Worm (Caenorhabditis elegans) whole organism, L3 larva: ENCODE results near the gene clec-55.

Experiments
- R02D3.7 ChIP-seq: fragments of 150-350 bp; optimal IDR thresholded peaks from 2 replicates; lab custom pipeline; 2014; ENCODE audit warnings: missing biosample characterization, missing genetic modification characterization
- ZK546.5 ChIP-seq: sonication (generic microtip); optimal IDR thresholded peaks from 2 replicates; lab custom pipeline; 2017; ENCODE audit warnings: missing biosample characterization, missing genetic modification characterization
- ceh-16 ChIP-seq: sonication (generic microtip); optimal IDR thresholded peaks from 2 replicates; lab custom pipeline; 2017; ENCODE audit warnings: missing biosample characterization, missing genetic modification characterization
- ceh-28 ChIP-seq: fragments of 150-350 bp; optimal IDR thresholded peaks from 2 replicates; lab custom pipeline; 2014; ENCODE audit warnings: missing biosample characterization, missing genetic modification reagents, missing genetic modification characterization
- ceh-82 ChIP-seq: fragments of 150-350 bp; optimal IDR thresholded peaks from 2 replicates; lab custom pipeline; 2014; ENCODE audit warnings: missing biosample characterization, missing genetic modification characterization
- ceh-9 ChIP-seq: sonication (generic microtip); optimal IDR thresholded peaks from 2 replicates; lab custom pipeline; 2018; ENCODE audit warnings: missing biosample characterization, missing genetic modification characterization
- daf-12 ChIP-seq: fragments of 150-350 bp; optimal IDR thresholded peaks from 2 replicates; lab custom pipeline; 2014; ENCODE audit warnings: missing biosample characterization, missing genetic modification reagents, missing genetic modification characterization
- egl-27 ChIP-seq: sonication (generic microtip); optimal IDR thresholded peaks from 4 replicates; lab custom pipeline; 2017; ENCODE audit warnings: missing biosample characterization, missing genetic modification reagents, missing genetic modification characterization
- egl-5 ChIP-seq: fragments of 150-350 bp; optimal IDR thresholded peaks from 2 replicates; lab custom pipeline; 2017; ENCODE audit warnings: missing biosample characterization, missing genetic modification reagents, missing genetic modification characterization, inconsistent platforms
- elt-1 ChIP-seq: fragments of 150-350 bp; optimal IDR thresholded peaks from 2 replicates; lab custom pipeline; 2014; ENCODE audit warnings: missing biosample characterization, missing genetic modification characterization
- elt-2 ChIP-seq: sonication (generic microtip); optimal IDR thresholded peaks from 2 replicates; lab custom pipeline; 2016; ENCODE audit warnings: missing genetic modification reagents, mild to moderate bottlenecking, missing genetic modification characterization, missing compliant biosample characterization
- eor-1 ChIP-seq, 2 experiments: fragments of 150-350 bp; optimal IDR thresholded peaks; 2 replicates each; lab custom pipeline; 2014 to 2018; ENCODE audit warnings: missing biosample characterization in 2 of 2, missing genetic modification characterization in 2 of 2
- fkh-2 ChIP-seq: fragments of 150-350 bp; optimal IDR thresholded peaks from 2 replicates; lab custom pipeline; 2014; ENCODE audit warnings: missing biosample characterization, missing genetic modification reagents, missing genetic modification characterization
- jun-1 ChIP-seq: fragments of 150-350 bp; optimal IDR thresholded peaks from 2 replicates; lab custom pipeline; 2014; ENCODE audit warnings: missing biosample characterization, missing genetic modification reagents, missing genetic modification characterization
- lin-15B ChIP-seq: fragments of 150-350 bp; optimal IDR thresholded peaks from 2 replicates; lab custom pipeline; 2014; ENCODE audit warnings: missing biosample characterization, missing genetic modification characterization
- lin-39 ChIP-seq: fragments of 150-350 bp; optimal IDR thresholded peaks from 2 replicates; lab custom pipeline; 2018; ENCODE audit warnings: missing biosample characterization, missing genetic modification reagents, missing genetic modification characterization
- lsy-12 ChIP-seq: sonication (generic microtip); optimal IDR thresholded peaks from 2 replicates; lab custom pipeline; 2016; ENCODE audit warnings: mild to moderate bottlenecking, missing genetic modification characterization, missing compliant biosample characterization
- mdl-1 ChIP-seq: fragments of 150-350 bp; optimal IDR thresholded peaks from 2 replicates; lab custom pipeline; 2014; ENCODE audit warnings: missing biosample characterization, missing genetic modification characterization
- mml-1 ChIP-seq: fragments of 150-350 bp; sonication (generic microtip); optimal IDR thresholded peaks from 3 replicates; lab custom pipeline; 2014; ENCODE audit warnings: missing biosample characterization, missing genetic modification characterization
- nfya-1 ChIP-seq: sonication (generic microtip); optimal IDR thresholded peaks from 2 replicates; lab custom pipeline; 2017; ENCODE audit warnings: missing genetic modification characterization, mild to moderate bottlenecking, missing compliant biosample characterization, antibody characterized with exemption, moderate library complexity; ENCODE audit not compliant: insufficient read depth
- nhr-12 ChIP-seq: fragments of 150-350 bp; optimal IDR thresholded peaks from 2 replicates; lab custom pipeline; 2014; ENCODE audit warnings: missing biosample characterization, missing genetic modification characterization
- nhr-23 ChIP-seq: fragments of 150-350 bp; optimal IDR thresholded peaks from 2 replicates; lab custom pipeline; 2014; ENCODE audit warnings: missing biosample characterization, missing genetic modification reagents, missing genetic modification characterization
- nhr-25 ChIP-seq: sonication (generic microtip); optimal IDR thresholded peaks from 2 replicates; lab custom pipeline; 2017; ENCODE audit warnings: missing biosample characterization, missing genetic modification characterization
- nhr-28 ChIP-seq: fragments of 150-350 bp; optimal IDR thresholded peaks from 2 replicates; lab custom pipeline; 2014; ENCODE audit warnings: missing biosample characterization, missing genetic modification characterization
- nhr-43 ChIP-seq: sonication (generic microtip); optimal IDR thresholded peaks from 2 replicates; lab custom pipeline; 2016; ENCODE audit warnings: mild to moderate bottlenecking, missing genetic modification characterization, missing compliant biosample characterization; ENCODE audit not compliant: poor library complexity, severe bottlenecking
- nhr-67 ChIP-seq: fragments of 150-350 bp; optimal IDR thresholded peaks from 2 replicates; lab custom pipeline; 2014; ENCODE audit warnings: missing biosample characterization, missing genetic modification characterization
- nhr-76 ChIP-seq: fragments of 150-350 bp; sonication (generic microtip); optimal IDR thresholded peaks from 5 replicates; lab custom pipeline; 2014; ENCODE audit warnings: missing biosample characterization, missing genetic modification characterization
- nhr-77 ChIP-seq: fragments of 150-350 bp; optimal IDR thresholded peaks from 2 replicates; lab custom pipeline; 2014; ENCODE audit warnings: missing biosample characterization, missing genetic modification characterization
- pha-4 ChIP-seq: fragments of 150-350 bp; optimal IDR thresholded peaks from 2 replicates; lab custom pipeline; 2014; ENCODE audit warnings: missing biosample characterization, missing genetic modification reagents, missing genetic modification characterization
- pqm-1 ChIP-seq: fragments of 150-350 bp; optimal IDR thresholded peaks from 2 replicates; lab custom pipeline; 2017; ENCODE audit warnings: missing biosample characterization, missing genetic modification characterization, inconsistent platforms
- sea-2 ChIP-seq: fragments of 150-350 bp; sonication (generic microtip); optimal IDR thresholded peaks from 4 replicates; lab custom pipeline; 2014; ENCODE audit warnings: missing biosample characterization, missing genetic modification reagents, missing genetic modification characterization
- skn-1 ChIP-seq: fragments of 150-350 bp; optimal IDR thresholded peaks from 2 replicates; lab custom pipeline; 2014; ENCODE audit warnings: missing biosample characterization, missing genetic modification characterization
- snpc-4 ChIP-seq: fragments of 150-350 bp; optimal IDR thresholded peaks from 2 replicates; lab custom pipeline; 2014; ENCODE audit warnings: missing biosample characterization, missing genetic modification characterization
- tbx-2 ChIP-seq: sonication (generic microtip); optimal IDR thresholded peaks from 2 replicates; lab custom pipeline; 2016; ENCODE audit warnings: mild to moderate bottlenecking, missing genetic modification characterization, missing compliant biosample characterization
- unc-39 ChIP-seq: sonication (generic microtip); optimal IDR thresholded peaks from 4 replicates; lab custom pipeline; 2017; ENCODE audit warnings: missing biosample characterization, missing genetic modification characterization
- unc-62 ChIP-seq: fragments of 150-350 bp; sonication (generic microtip); optimal IDR thresholded peaks from 4 replicates; lab custom pipeline; 2014; ENCODE audit warnings: missing biosample characterization, missing genetic modification reagents, missing genetic modification characterization
- zag-1 ChIP-seq: fragments of 150-350 bp; optimal IDR thresholded peaks from 2 replicates; lab custom pipeline; 2014; ENCODE audit warnings: missing biosample characterization, missing genetic modification characterization
- ztf-11 ChIP-seq: fragments of 150-350 bp; optimal IDR thresholded peaks from 2 replicates; lab custom pipeline; 2014; ENCODE audit warnings: missing biosample characterization, missing genetic modification characterization
- ztf-4 ChIP-seq: fragments of 150-350 bp; optimal IDR thresholded peaks from 2 replicates; lab custom pipeline; 2014; ENCODE audit warnings: missing biosample characterization, missing genetic modification characterization

clec-55 gene

ce11 chrV:14508556-14508955 is 29.5 kb downstream of the clec-55 start:
- TF ChIP-seq eor-1 (tag; optimal IDR thresholded peaks at IDR 0.05; lab: Kevin White, UChicago): no peak
- no peak for TF ChIP-seq ceh-9
- TF ChIP-seq nhr-76: no peak
- no peak for TF ChIP-seq ztf-4 (tag; lab: Kevin White, UChicago)
- TF ChIP-seq egl-5 (tag; lab: Kevin White, UChicago): no peak
- no peak for TF ChIP-seq snpc-4
- TF ChIP-seq nhr-67 (tag; lab: Kevin White, UChicago): no peak
- no peak for TF ChIP-seq nfya-1 (tag; lab: Kevin White, UChicago)
- TF ChIP-seq nhr-23 (tag; lab: Kevin White, UChicago): no peak
- TF ChIP-seq lin-39 (tag; lab: Kevin White, UChicago): no peak
- no peak for TF ChIP-seq nhr-12 (tag; lab: Kevin White, UChicago)
- TF ChIP-seq fkh-2 (tag; lab: Kevin White, UChicago): no peak
- no peak for TF ChIP-seq lin-15B (tag; lab: Kevin White, UChicago)
- no peak for TF ChIP-seq ceh-16 (tag; lab: Kevin White, UChicago)
- no peak for TF ChIP-seq daf-12
- no peak for TF ChIP-seq ceh-28 (tag; lab: Kevin White, UChicago)
- no peak for TF ChIP-seq ZK546.5

- peak; percentile 50 for TF ChIP-seq nhr-43 (tag; lab: Kevin White, UChicago)
- peak; percentile 67 for TF ChIP-seq lin-39 (tag; lab: Kevin White, UChicago)
- TF ChIP-seq nhr-25: peak; percentile 89
- TF ChIP-seq R02D3.7: no peak
- no peak for TF ChIP-seq lin-15B (tag; lab: Kevin White, UChicago)
- peak; percentile 15 for TF ChIP-seq elt-1
- peak; percentile 24 for TF ChIP-seq mdl-1
- no peak for TF ChIP-seq skn-1
- peak; percentile 68 for TF ChIP-seq nhr-23 (tag; lab: Kevin White, UChicago)
Observed at ce11 chrV:14510746-14511145, 31.7 kb downstream of the clec-55 start, which contains the start of gene R02D5.9. R02D5.9 (minus strand) TSS chrV:14511123.

- TF ChIP-seq pha-4 (tag; lab: Kevin White, UChicago) (no peak), nhr-77 (tag; lab: Kevin White, UChicago) (no peak), elt-1 (no peak), nhr-28 (tag; lab: Kevin White, UChicago) (no peak), nhr-12 (tag; lab: Kevin White, UChicago) (no peak), egl-5 (tag; lab: Kevin White, UChicago) (no peak), sea-2 (GFP tag; lab: Kevin White, UChicago) (no peak), R02D3.7 (no peak), elt-2 (tag; lab: Kevin White, UChicago) (no peak), jun-1 (no peak), skn-1 (no peak), zag-1 (no peak), unc-39 (no peak), ZK546.5 (no peak), ceh-16 (tag; lab: Kevin White, UChicago) (no peak), eor-1 (tag; optimal IDR thresholded peaks at IDR 0.05; lab: Kevin White, UChicago) (no peak), ztf-11 (tag; lab: Kevin White, UChicago) (no peak), nhr-76 (no peak), pqm-1 (no peak), fkh-2 (tag; lab: Kevin White, UChicago) (no peak)
Observed at ce11 chrV:14518010-14518409, 38.9 kb downstream of the clec-55 start, which contains the start of gene R02D5.6. R02D5.6 (minus strand) TSS chrV:14518110.

- TF ChIP-seq unc-39: no peak
- no peak for TF ChIP-seq mml-1 (tag; lab: Kevin White, UChicago)
- no peak for TF ChIP-seq nhr-28 (tag; lab: Kevin White, UChicago)
- no peak for TF ChIP-seq nfya-1 (tag; lab: Kevin White, UChicago)
- TF ChIP-seq lsy-12 (tag; lab: Kevin White, UChicago): no peak
- no peak for TF ChIP-seq ztf-11 (tag; lab: Kevin White, UChicago)
Observed at ce11 chrV:14519268-14519667, 40.2 kb downstream of the clec-55 start, which contains the start of gene R02D5.8. R02D5.8 (minus strand) TSS chrV:14519368.

- no peak for TF ChIP-seq jun-1
- no peak for TF ChIP-seq ceh-28 (tag; lab: Kevin White, UChicago)
- TF ChIP-seq pqm-1: no peak
- TF ChIP-seq lsy-12 (tag; lab: Kevin White, UChicago): no peak
- no peak for TF ChIP-seq ceh-82 (tag; lab: Kevin White, UChicago)
- TF ChIP-seq zag-1: no peak
- TF ChIP-seq nhr-12 (tag; lab: Kevin White, UChicago): no peak
- TF ChIP-seq unc-62: no peak
- TF ChIP-seq nhr-77 (tag; lab: Kevin White, UChicago): no peak
- no peak for TF ChIP-seq ceh-9
- TF ChIP-seq fkh-2 (tag; lab: Kevin White, UChicago): no peak
- no peak for TF ChIP-seq ztf-11 (tag; lab: Kevin White, UChicago)
- no peak for TF ChIP-seq ceh-16 (tag; lab: Kevin White, UChicago)
- no peak for TF ChIP-seq tbx-2
- no peak for TF ChIP-seq sea-2 (GFP tag; lab: Kevin White, UChicago)
- TF ChIP-seq nfya-1 (tag; lab: Kevin White, UChicago): no peak
- no peak for TF ChIP-seq mdl-1
- no peak for TF ChIP-seq egl-27 (tag; lab: Kevin White, UChicago)
- TF ChIP-seq, all 47 proteins: peak for 0
Observed at ce11 chrV:14521000-14521399, 41.9 kb downstream of the clec-55 start, which contains the start of gene C53A5.17. C53A5.17 (minus strand) TSS chrV:14521100.
